Worm (Caenorhabditis elegans) whole organism, L2 larva: ENCODE results near the gene pqn-65.
A peak's percentile ranks its signal among the peaks of the same experiment; 100 is the strongest.

Source experiments
- F13H6.1 ChIP-seq: sonication (generic microtip); optimal IDR thresholded peaks from 2 replicates; lab custom pipeline; 2016; ENCODE audit warnings: missing genetic modification characterization, missing compliant biosample characterization
- Y55F3AM.14 ChIP-seq: fragments of 200-800 bp; sonication (Bioruptor generic); optimal IDR thresholded peaks from 2 replicates; lab custom pipeline; 2018; ENCODE audit warnings: mild to moderate bottlenecking, missing genetic modification characterization, missing compliant biosample characterization
- ZK546.5 ChIP-seq: sonication (generic microtip); optimal IDR thresholded peaks from 2 replicates; lab custom pipeline; 2017; ENCODE audit warnings: missing biosample characterization, missing genetic modification characterization
- alr-1 ChIP-seq: fragments of 150-350 bp; optimal IDR thresholded peaks from 2 replicates; lab custom pipeline; 2014; ENCODE audit warnings: missing biosample characterization, missing genetic modification characterization
- aly-2 ChIP-seq: fragments of 150-350 bp; optimal IDR thresholded peaks from 2 replicates; lab custom pipeline; 2014; ENCODE audit warnings: missing biosample characterization, missing genetic modification characterization
- ama-1 ChIP-seq: fragments of 150-350 bp; optimal IDR thresholded peaks from 2 replicates; lab custom pipeline; 2018; ENCODE audit warnings: inconsistent platforms
- ceh-82 ChIP-seq: fragments of 150-350 bp; optimal IDR thresholded peaks from 2 replicates; lab custom pipeline; 2014; ENCODE audit warnings: missing biosample characterization, missing genetic modification characterization
- crh-2 ChIP-seq: sonication (generic microtip); optimal IDR thresholded peaks from 2 replicates; lab custom pipeline; 2017; ENCODE audit warnings: missing biosample characterization, missing genetic modification characterization
- dmd-4 ChIP-seq: sonication (generic microtip); optimal IDR thresholded peaks from 2 replicates; lab custom pipeline; 2017; ENCODE audit warnings: missing biosample characterization, missing genetic modification characterization
- elt-1 ChIP-seq: fragments of 150-350 bp; optimal IDR thresholded peaks from 2 replicates; lab custom pipeline; 2014; ENCODE audit warnings: missing biosample characterization, missing genetic modification characterization
- fos-1 ChIP-seq: fragments of 150-350 bp; optimal IDR thresholded peaks from 2 replicates; lab custom pipeline; 2014; ENCODE audit warnings: missing biosample characterization, missing genetic modification characterization
- lin-11 ChIP-seq: fragments of 150-350 bp; sonication (generic microtip); optimal IDR thresholded peaks from 2 replicates; lab custom pipeline; 2014; ENCODE audit warnings: missing biosample characterization, missing genetic modification characterization, inconsistent platforms, mixed read lengths
- lin-39 ChIP-seq: fragments of 150-350 bp; optimal IDR thresholded peaks from 2 replicates; lab custom pipeline; 2014; ENCODE audit warnings: missing biosample characterization, missing genetic modification reagents, missing genetic modification characterization
- lsy-2 ChIP-seq, 2 experiments: fragments of 150-350 bp in 1 of 2; sonication (generic microtip) in 1 of 2; optimal IDR thresholded peaks; 2 replicates each; lab custom pipeline; 2014 to 2017; ENCODE audit warnings: missing biosample characterization in 2 of 2, missing genetic modification characterization in 2 of 2
- mab-5 ChIP-seq: fragments of 150-350 bp; optimal IDR thresholded peaks from 2 replicates; lab custom pipeline; 2014; ENCODE audit warnings: missing biosample characterization, missing genetic modification characterization
- mbf-1 ChIP-seq: sonication (generic microtip); optimal IDR thresholded peaks from 2 replicates; lab custom pipeline; 2017; ENCODE audit warnings: missing biosample characterization, missing genetic modification characterization
- mdl-1 ChIP-seq, 2 experiments: fragments of 150-350 bp in 1 of 2; sonication (generic microtip) in 1 of 2; optimal IDR thresholded peaks; 2 replicates each; lab custom pipeline; 2017; ENCODE audit warnings: missing biosample characterization in 2 of 2, missing genetic modification characterization in 2 of 2
- nhr-11 ChIP-seq: fragments of 150-350 bp; optimal IDR thresholded peaks from 2 replicates; lab custom pipeline; 2014; ENCODE audit warnings: missing biosample characterization, missing genetic modification characterization
- nhr-129 ChIP-seq: fragments of 150-350 bp; optimal IDR thresholded peaks from 2 replicates; lab custom pipeline; 2014; ENCODE audit warnings: missing biosample characterization, missing genetic modification characterization
- nhr-21 ChIP-seq: fragments of 150-350 bp; optimal IDR thresholded peaks from 2 replicates; lab custom pipeline; 2014; ENCODE audit warnings: missing biosample characterization, missing genetic modification characterization
- nhr-25 ChIP-seq: fragments of 150-350 bp; sonication (generic microtip); optimal IDR thresholded peaks from 3 replicates; lab custom pipeline; 2014; ENCODE audit warnings: missing biosample characterization, missing genetic modification characterization
- nhr-6 ChIP-seq: fragments of 150-350 bp; optimal IDR thresholded peaks from 2 replicates; lab custom pipeline; 2014; ENCODE audit warnings: missing biosample characterization, missing genetic modification characterization
- nhr-77 ChIP-seq: fragments of 150-350 bp; optimal IDR thresholded peaks from 2 replicates; lab custom pipeline; 2014; ENCODE audit warnings: missing biosample characterization, missing genetic modification characterization
- peb-1 ChIP-seq: fragments of 150-350 bp; optimal IDR thresholded peaks from 2 replicates; lab custom pipeline; 2014; ENCODE audit warnings: missing biosample characterization, missing genetic modification characterization
- sem-4 ChIP-seq: fragments of 150-350 bp; optimal IDR thresholded peaks from 2 replicates; lab custom pipeline; 2014; ENCODE audit warnings: missing biosample characterization, missing genetic modification reagents, missing genetic modification characterization
- skn-1 ChIP-seq: sonication (generic microtip); optimal IDR thresholded peaks from 2 replicates; lab custom pipeline; 2017; ENCODE audit warnings: missing biosample characterization, missing genetic modification characterization
- sma-9 ChIP-seq, 2 experiments: fragments of 150-350 bp in 1 of 2; sonication (generic microtip) in 1 of 2; optimal IDR thresholded peaks; 2 replicates each; lab custom pipeline; 2014 to 2016; ENCODE audit warnings: missing genetic modification characterization in 2 of 2, mild to moderate bottlenecking in 1 of 2, missing biosample characterization in 1 of 2, missing compliant biosample characterization in 1 of 2, missing genetic modification reagents in 1 of 2, moderate library complexity in 1 of 2
- unc-55 ChIP-seq: fragments of 150-350 bp; sonication (generic microtip); optimal IDR thresholded peaks from 3 replicates; lab custom pipeline; 2014; ENCODE audit warnings: missing biosample characterization, missing genetic modification reagents, missing genetic modification characterization
- zag-1 ChIP-seq: fragments of 150-350 bp; optimal IDR thresholded peaks from 2 replicates; lab custom pipeline; 2014; ENCODE audit warnings: missing biosample characterization, missing genetic modification characterization
- ztf-1 ChIP-seq: fragments of 200-800 bp; sonication (Bioruptor generic); conservative IDR thresholded peaks from 2 replicates; pipeline ENCODE4 v1.3.6; 2022; ENCODE audit warnings: missing genetic modification characterization, missing compliant biosample characterization
- ztf-11 ChIP-seq: sonication (generic microtip); optimal IDR thresholded peaks from 2 replicates; lab custom pipeline; 2017; ENCODE audit warnings: missing biosample characterization, missing genetic modification characterization
- ztf-4 ChIP-seq: fragments of 150-350 bp; optimal IDR thresholded peaks from 2 replicates; lab custom pipeline; 2014; ENCODE audit warnings: missing biosample characterization, missing genetic modification characterization

Gene pqn-65

ce11 chrX:4628350-4628749, 8.9 kb upstream of the pqn-65 start:
- TF ChIP-seq zag-1 = no peak
- TF ChIP-seq, all 48 proteins: peak for 0

ce11 chrX:4626891-4627290, 7.5 kb upstream of the pqn-65 start:
- no peak for TF ChIP-seq nhr-11
- TF ChIP-seq Y55F3AM.14 = no peak
- no peak for TF ChIP-seq lin-11

- TF ChIP-seq mdl-1 (tag; optimal IDR thresholded peaks at IDR 0.05; lab: Kevin White, UChicago) = no peak
- TF ChIP-seq skn-1 (tag; lab: Kevin White, UChicago) = no peak
- TF ChIP-seq ztf-4 (tag; lab: Kevin White, UChicago) = no peak
- TF ChIP-seq aly-2 (tag; lab: Kevin White, UChicago) = no peak
- TF ChIP-seq lsy-2 (tag; optimal IDR thresholded peaks at IDR 0.05; lab: Kevin White, UChicago) = no peak
- no peak for TF ChIP-seq ama-1
- TF ChIP-seq nhr-11 = no peak
- no peak for TF ChIP-seq nhr-25 (tag; lab: Kevin White, UChicago)
- no peak for TF ChIP-seq sem-4 (tag; lab: Kevin White, UChicago)
- TF ChIP-seq nhr-129 (tag; lab: Kevin White, UChicago) = no peak
These were observed 5.6 kb upstream of the pqn-65 start for ce11 chrX:4625080-4625479.

- TF ChIP-seq dmd-4 (tag; lab: Kevin White, UChicago) (no peak), elt-1 (tag; lab: Kevin White, UChicago) (no peak), Y55F3AM.14 (no peak), nhr-6 (no peak), ama-1 (no peak), ztf-4 (tag; lab: Kevin White, UChicago) (no peak), mbf-1 (no peak), unc-55 (GFP tag; lab: Kevin White, UChicago) (no peak), zag-1 (no peak), sma-9 (GFP tag; optimal IDR thresholded peaks at IDR 0.05; lab: Kevin White, UChicago) (no peak), sma-9 (tag; optimal IDR thresholded peaks at IDR 0.05; lab: Kevin White, UChicago) (no peak), lin-11 (no peak), ceh-82 (tag; lab: Kevin White, UChicago) (no peak), aly-2 (tag; lab: Kevin White, UChicago) (no peak), peb-1 (no peak), mab-5 (tag; lab: Kevin White, UChicago) (no peak), ztf-11 (tag; lab: Kevin White, UChicago) (no peak), nhr-77 (tag; lab: Kevin White, UChicago) (no peak)
These were observed 4.3 kb upstream of the pqn-65 start for ce11 chrX:4623707-4624106.

ce11 chrX:4622024-4622423, 2.6 kb upstream of the pqn-65 start, which contains the start of gene C46C11.3:
C46C11.3 (plus strand) TSS chrX:4622324.
- no peak for TF ChIP-seq unc-55 (GFP tag; lab: Kevin White, UChicago)
- TF ChIP-seq Y55F3AM.14 = no peak
- no peak for TF ChIP-seq fos-1 (tag; lab: Kevin White, UChicago)
- no peak for TF ChIP-seq nhr-21 (tag; lab: Kevin White, UChicago)
- no peak for TF ChIP-seq lin-39

- TF ChIP-seq peb-1 (no peak), unc-55 (GFP tag; lab: Kevin White, UChicago) (peak; percentile 33), zag-1 (peak; percentile 58), lin-11 (peak; percentile 31)
These were observed 584 bp upstream of the pqn-65 start for ce11 chrX:4620019-4620418.

- no peak for TF ChIP-seq ZK546.5 (tag; lab: Kevin White, UChicago)
- TF ChIP-seq ztf-4 (tag; lab: Kevin White, UChicago) = no peak
- TF ChIP-seq nhr-25 (tag; lab: Kevin White, UChicago) = no peak
- TF ChIP-seq crh-2 (tag; lab: Kevin White, UChicago) = no peak
- peak in 1 of 2 experiments; percentile 2 for TF ChIP-seq lsy-2 (tag; optimal IDR thresholded peaks at IDR 0.05; lab: Kevin White, UChicago)
- no peak for TF ChIP-seq nhr-6
- no peak for TF ChIP-seq alr-1 (tag; lab: Kevin White, UChicago)
- TF ChIP-seq nhr-129 (tag; lab: Kevin White, UChicago) = peak; percentile 42
- TF ChIP-seq F13H6.1 (tag; lab: Kevin White, UChicago) = no peak
- peak; percentile 51 for TF ChIP-seq unc-55 (GFP tag; lab: Kevin White, UChicago)
- no peak for TF ChIP-seq ztf-1 (GFP tag; lab: Robert Waterston, UW)
These were observed 2.6 kb downstream of the pqn-65 start for ce11 chrX:4616832-4617231.
